Fruit fly (Drosophila melanogaster): ENCODE data around the gene CG5116.
A peak's percentile ranks its signal among the peaks of the same experiment; 100 is the strongest.

CG5116 gene

dm6 chr3R:25519465-25520071 is 36.7 kb downstream of the CG5116 start (continued):
- no peak for TF ChIP-seq CG2889 (GFP tag; IDR thresholded peaks at IDR 0.05)
- TF ChIP-seq CG12299 (tag; optimal IDR thresholded peaks at IDR 0.05): no peak
- TF ChIP-seq CG3163 (GFP tag; optimal IDR thresholded peaks at IDR 0.05): no peak
- no peak for TF ChIP-seq CG16863 (GFP tag; optimal IDR thresholded peaks at IDR 0.05)
- TF ChIP-seq CG12071 (GFP tag; optimal IDR thresholded peaks at IDR 0.05): no peak
- no peak for TF ChIP-seq cad (GFP tag; optimal IDR thresholded peaks at IDR 0.05)
- no peak for TF ChIP-seq CG9609 (GFP tag; optimal IDR thresholded peaks at IDR 0.05)
- no peak for TF ChIP-seq grn (GFP tag; optimal IDR thresholded peaks at IDR 0.05)
- TF ChIP-seq PHDP (tag; optimal IDR thresholded peaks at IDR 0.05): peak; percentile 35
- peak; percentile 46 for TF ChIP-seq CG10979 (tag; optimal IDR thresholded peaks at IDR 0.05)
- TF ChIP-seq mirr (GFP tag; optimal IDR thresholded peaks at IDR 0.05): no peak
- no peak for TF ChIP-seq cas (GFP tag; IDR thresholded peaks at IDR 0.05)
- TF ChIP-seq Xbp1 (GFP tag; optimal IDR thresholded peaks at IDR 0.05): peak; percentile 12
- TF ChIP-seq Ets97D (GFP tag; optimal IDR thresholded peaks at IDR 0.05): no peak
- no peak for TF ChIP-seq pan (optimal IDR thresholded peaks at IDR 0.05)
- TF ChIP-seq pan (GFP tag; optimal IDR thresholded peaks at IDR 0.05 in 1 of 2, IDR thresholded peaks at IDR 0.05 in 1 of 2): no peak
- TF ChIP-seq HLHmδ (GFP tag; optimal IDR thresholded peaks at IDR 0.05): no peak
- TF ChIP-seq ac (GFP tag; optimal IDR thresholded peaks at IDR 0.05): no peak
- TF ChIP-seq ara (GFP tag; IDR thresholded peaks at IDR 0.05): no peak
- no peak for TF ChIP-seq CG8944 (GFP tag; optimal IDR thresholded peaks at IDR 0.05)
- TF ChIP-seq hth (optimal IDR thresholded peaks at IDR 0.05): no peak
- no peak for TF ChIP-seq CG10959 (GFP tag; IDR thresholded peaks at IDR 0.05)
- peak; percentile 44 for TF ChIP-seq CG30403 (GFP tag; optimal IDR thresholded peaks at IDR 0.05)
- peak; percentile 21 for TF ChIP-seq chn (GFP tag; optimal IDR thresholded peaks at IDR 0.05)
- TF ChIP-seq grau (tag; optimal IDR thresholded peaks at IDR 0.05): peak; percentile 44
- TF ChIP-seq CG9932 (GFP tag; IDR thresholded peaks at IDR 0.05): no peak
- TF ChIP-seq CG11504 (tag; optimal IDR thresholded peaks at IDR 0.05): peak; percentile 63
- no peak for TF ChIP-seq HmgD (GFP tag; optimal IDR thresholded peaks at IDR 0.05)
- no peak for TF ChIP-seq crp (GFP tag; optimal IDR thresholded peaks at IDR 0.05)
- peak; percentile 7 for TF ChIP-seq trem (tag; optimal IDR thresholded peaks at IDR 0.05)
- peak; percentile 2 for TF ChIP-seq CG17385 (GFP tag; optimal IDR thresholded peaks at IDR 0.05)
- TF ChIP-seq HLH54F (GFP tag; optimal IDR thresholded peaks at IDR 0.05): no peak
- TF ChIP-seq CG8281 (tag; optimal IDR thresholded peaks at IDR 0.05): no peak
- peak; percentile 23 for TF ChIP-seq fd96Cb (tag; optimal IDR thresholded peaks at IDR 0.05)
- TF ChIP-seq CG14965 (GFP tag; optimal IDR thresholded peaks at IDR 0.05; ENCODE audit: borderline replicate concordance): no peak
- TF ChIP-seq CG1602 (GFP tag; optimal IDR thresholded peaks at IDR 0.05): peak; percentile 12
- no peak for TF ChIP-seq CG3995 (GFP tag; optimal IDR thresholded peaks at IDR 0.05)
- peak; percentile 23 for TF ChIP-seq CG12391 (tag; optimal IDR thresholded peaks at IDR 0.05)
- no peak for TF ChIP-seq CG11085 (GFP tag; IDR thresholded peaks at IDR 0.05)
- peak; percentile 47 for TF ChIP-seq dmrt99B (tag; optimal IDR thresholded peaks at IDR 0.05)
- peak; percentile 35 for TF ChIP-seq Fer1 (GFP tag; optimal IDR thresholded peaks at IDR 0.05)
- peak; percentile 21 for TF ChIP-seq CG9437 (GFP tag; optimal IDR thresholded peaks at IDR 0.05)
- TF ChIP-seq ATbp (GFP tag; optimal IDR thresholded peaks at IDR 0.05): peak; percentile 41
- no peak for TF ChIP-seq tin (GFP tag; optimal IDR thresholded peaks at IDR 0.05)
- no peak for TF ChIP-seq CG15073 (GFP tag; optimal IDR thresholded peaks at IDR 0.05)
- no peak for TF ChIP-seq CG32772 (GFP tag; IDR thresholded peaks at IDR 0.05)
- TF ChIP-seq onecut (GFP tag; IDR thresholded peaks at IDR 0.05): no peak
- no peak for TF ChIP-seq hkb (optimal IDR thresholded peaks at IDR 0.05)
- no peak for TF ChIP-seq hkb (GFP tag; IDR thresholded peaks at IDR 0.05)
- no peak for TF ChIP-seq HLH4C (GFP tag; IDR thresholded peaks at IDR 0.05; ENCODE audit: partially characterized antibody)
- TF ChIP-seq CG4404 (GFP tag; IDR thresholded peaks at IDR 0.05): no peak
- TF ChIP-seq eve (GFP tag; optimal IDR thresholded peaks at IDR 0.05): peak in 1 of 2 experiments; percentile 39

All from whole organism, embryonic.